Worm (Caenorhabditis elegans): ENCODE results near the gene ccz-1.

Gene ccz-1

DNA sequence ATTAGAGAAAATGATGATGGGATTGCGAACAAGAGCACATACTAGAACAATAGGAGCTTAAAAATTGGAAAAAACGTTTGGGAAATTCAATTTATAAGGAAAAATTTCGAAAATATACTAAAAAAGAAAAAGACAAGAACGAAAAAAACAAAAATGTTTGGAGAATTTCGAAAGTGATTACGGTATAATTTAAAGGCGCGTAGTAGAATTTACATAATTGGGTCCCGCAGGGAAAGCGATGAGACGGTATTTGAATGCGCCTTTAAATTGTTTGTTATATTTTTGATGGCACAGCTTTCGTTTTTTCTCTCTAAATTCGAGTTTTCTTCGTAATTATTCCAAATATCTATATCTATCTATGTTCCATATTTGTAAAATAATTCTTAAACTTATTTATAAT is 18.6 kb upstream of the ccz-1 start:
- TF ChIP-seq nhr-85 (tag) (peak; percentile 21), Y116A8C.19 (tag; optimal IDR thresholded peaks at IDR 0.05; ENCODE audit: borderline replicate concordance) (no peak)

DNA sequence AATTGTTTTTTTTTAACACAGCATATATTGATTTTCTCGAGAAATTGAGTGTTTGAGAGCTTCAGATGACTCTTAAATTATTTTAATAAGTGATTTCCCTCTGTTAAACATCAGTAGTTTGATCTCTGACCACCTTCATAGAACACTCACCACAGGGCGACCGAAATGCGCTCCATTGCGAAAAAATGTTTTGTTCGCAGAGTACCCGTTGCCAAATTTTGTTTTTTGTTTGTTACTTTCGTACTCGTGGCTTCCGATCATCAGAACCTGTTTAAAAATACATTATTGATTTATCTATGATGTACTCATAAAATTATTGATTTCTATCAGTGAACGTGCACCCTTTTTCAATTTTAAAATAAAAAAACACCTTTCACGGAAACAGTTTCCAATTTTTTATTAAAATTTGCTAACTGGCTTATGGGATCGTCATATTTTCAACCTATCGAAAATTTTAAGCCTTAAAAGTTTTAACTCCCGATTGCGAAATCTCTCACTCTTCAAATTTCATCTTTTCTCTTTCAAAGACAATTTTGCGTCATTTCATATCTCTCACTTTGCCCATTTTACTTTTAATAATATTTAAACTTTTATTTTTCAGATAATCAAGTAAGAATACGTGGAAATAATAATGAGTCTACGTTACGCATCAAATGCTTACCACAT is 17.9 kb upstream of the ccz-1 start, which contains the start of gene letm-1:
TSS of gene letm-1 (plus strand) at position 598 of the 666 bp plus-strand sequence.
- peak; percentile 17 to 54 for TF ChIP-seq lin-35 (GFP tag; optimal IDR thresholded peaks at IDR 0.05)
- peak in 2 of 3 experiments; percentile 9 to 38 for TF ChIP-seq dpl-1 (GFP tag; optimal IDR thresholded peaks at IDR 0.05)
- no peak for TF ChIP-seq pax-3 (tag; optimal IDR thresholded peaks at IDR 0.05)
- peak in 1 of 6 experiments; percentile 12 for TF ChIP-seq elt-3 (tag; optimal IDR thresholded peaks at IDR 0.05)
- TF ChIP-seq egl-27 (tag; optimal IDR thresholded peaks at IDR 0.05) = no peak
- peak; percentile 76 for TF ChIP-seq nhr-85 (tag)
- peak; percentile 67 for TF ChIP-seq nhr-71 (tag; optimal IDR thresholded peaks at IDR 0.05)
- peak; percentile 40 for TF ChIP-seq zip-4 (GFP tag; optimal IDR thresholded peaks at IDR 0.05)
- TF ChIP-seq lin-14 (GFP tag; optimal IDR thresholded peaks at IDR 0.05) = peak; percentile 50
- TF ChIP-seq egl-13 (tag; optimal IDR thresholded peaks at IDR 0.05) = no peak
- no peak for TF ChIP-seq efl-3 (GFP tag; optimal IDR thresholded peaks at IDR 0.05)
- TF ChIP-seq C16A3.4 (tag; optimal IDR thresholded peaks at IDR 0.05) = peak; percentile 48
- peak in 1 of 2 experiments; percentile 12 for TF ChIP-seq lsy-2 (tag; optimal IDR thresholded peaks at IDR 0.05)
- no peak for TF ChIP-seq mep-1 (tag; optimal IDR thresholded peaks at IDR 0.05)
- TF ChIP-seq sptf-1 (tag; optimal IDR thresholded peaks at IDR 0.05) = no peak
- TF ChIP-seq snu-23 (GFP tag; optimal IDR thresholded peaks at IDR 0.05) = peak; percentile 39
- peak; percentile 46 for TF ChIP-seq nhr-19 (GFP tag; conservative IDR thresholded peaks at IDR 0.05)
- no peak for TF ChIP-seq ceh-63 (GFP tag; optimal IDR thresholded peaks at IDR 0.05)
- TF ChIP-seq blmp-1 (tag; optimal IDR thresholded peaks at IDR 0.05) = peak; percentile 17
- peak; percentile 52 for TF ChIP-seq nhr-20 (tag; optimal IDR thresholded peaks at IDR 0.05)
- peak in 1 of 2 experiments; percentile 48 for TF ChIP-seq mdl-1 (tag; optimal IDR thresholded peaks at IDR 0.05)
- TF ChIP-seq elt-2 (tag; optimal IDR thresholded peaks at IDR 0.05) = peak; percentile 2

DNA sequence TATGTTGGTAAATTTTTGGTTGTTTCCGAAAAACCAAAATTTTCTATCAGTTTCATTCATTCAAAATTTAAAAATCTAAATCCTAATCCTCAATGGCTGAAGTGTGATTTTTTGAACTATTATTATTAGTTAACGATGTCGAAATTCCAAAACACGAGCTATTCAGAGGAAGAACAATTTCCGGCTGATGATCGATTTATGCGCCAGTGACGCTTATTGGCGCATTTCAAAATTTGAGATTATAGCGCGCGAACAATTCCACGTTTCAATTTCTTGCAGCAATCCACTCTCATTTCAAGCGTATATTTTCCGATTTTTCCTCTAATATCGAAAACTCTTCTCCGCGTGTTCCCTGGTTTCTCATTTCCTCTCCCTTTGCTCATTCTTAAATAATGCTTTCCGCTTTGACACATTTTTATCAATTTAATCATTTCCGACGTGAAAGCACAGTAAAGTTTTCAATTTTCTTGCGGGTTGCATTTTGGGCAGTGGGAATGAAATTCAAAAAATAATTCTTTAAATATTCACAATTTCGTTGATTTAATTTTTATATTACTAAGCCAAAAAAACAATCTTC is 14.2 kb upstream of the ccz-1 start:
- TF ChIP-seq fkh-4 (tag; optimal IDR thresholded peaks at IDR 0.05; ENCODE audit: borderline replicate concordance) = no peak
- TF ChIP-seq snu-23 (GFP tag; optimal IDR thresholded peaks at IDR 0.05) = peak; percentile 24
- peak; percentile 3 for TF ChIP-seq swsn-7 (tag; optimal IDR thresholded peaks at IDR 0.05)
- TF ChIP-seq fos-1 (tag; optimal IDR thresholded peaks at IDR 0.05) = no peak
- no peak for TF ChIP-seq unc-98 (GFP tag; IDR thresholded peaks at IDR 0.05)
- no peak for TF ChIP-seq efl-3 (GFP tag; optimal IDR thresholded peaks at IDR 0.05)
- TF ChIP-seq sox-4 (tag; optimal IDR thresholded peaks at IDR 0.05) = no peak
- TF ChIP-seq rnt-1 (tag; optimal IDR thresholded peaks at IDR 0.05) = peak; percentile 26
- no peak for TF ChIP-seq ces-1 (GFP tag; optimal IDR thresholded peaks at IDR 0.05)
- TF ChIP-seq sup-37 (GFP tag; optimal IDR thresholded peaks at IDR 0.05) = no peak
- TF ChIP-seq fkh-8 (tag; optimal IDR thresholded peaks at IDR 0.05) = peak; percentile 34
- peak; percentile 36 for TF ChIP-seq nhr-90 (tag; optimal IDR thresholded peaks at IDR 0.05; ENCODE audit: poor library complexity)
- no peak for TF ChIP-seq mef-2 (tag; optimal IDR thresholded peaks at IDR 0.05)
- peak; percentile 48 to 77 (median 69) for TF ChIP-seq dpl-1 (GFP tag; optimal IDR thresholded peaks at IDR 0.05)
- no peak for TF ChIP-seq nhr-28 (tag; optimal IDR thresholded peaks at IDR 0.05)
- TF ChIP-seq hpl-2 (GFP tag; optimal IDR thresholded peaks at IDR 0.05) = no peak
- TF ChIP-seq vab-15 (tag; optimal IDR thresholded peaks at IDR 0.05) = no peak
- TF ChIP-seq pax-3 (tag; optimal IDR thresholded peaks at IDR 0.05) = peak; percentile 19
- TF ChIP-seq mep-1 (tag; optimal IDR thresholded peaks at IDR 0.05) = no peak
- TF ChIP-seq C04F5.9 (tag; optimal IDR thresholded peaks at IDR 0.05) = no peak
- TF ChIP-seq zip-4 (GFP tag; optimal IDR thresholded peaks at IDR 0.05) = no peak
- TF ChIP-seq aha-1 (tag; optimal IDR thresholded peaks at IDR 0.05) = no peak
- peak; percentile 18 for TF ChIP-seq lin-14 (GFP tag; optimal IDR thresholded peaks at IDR 0.05)
- TF ChIP-seq isw-1 (GFP tag; IDR thresholded peaks at IDR 0.05) = no peak
- peak; percentile 54 to 65 for TF ChIP-seq efl-1 (optimal IDR thresholded peaks at IDR 0.05)
- peak; percentile 61 to 96 for TF ChIP-seq efl-1 (GFP tag; optimal IDR thresholded peaks at IDR 0.05 in 1 of 2)
- peak; percentile 45 to 67 for TF ChIP-seq lin-35 (GFP tag; optimal IDR thresholded peaks at IDR 0.05)
- no peak for TF ChIP-seq blmp-1 (tag; optimal IDR thresholded peaks at IDR 0.05)
- peak; percentile 3 for TF ChIP-seq lin-15B (tag; optimal IDR thresholded peaks at IDR 0.05)
- TF ChIP-seq unc-30 (tag; optimal IDR thresholded peaks at IDR 0.05) = no peak
- peak; percentile 45 for TF ChIP-seq ama-1 (optimal IDR thresholded peaks at IDR 0.05)
- TF ChIP-seq nhr-76 (tag; optimal IDR thresholded peaks at IDR 0.05) = no peak
- TF ChIP-seq pqm-1 (tag; optimal IDR thresholded peaks at IDR 0.05) = no peak
